Worm (Caenorhabditis elegans) whole organism, L4 larva: ENCODE results near the gene C53C11.5.

Experiments
- tra-1 ChIP-seq: fragments of 200-800 bp; sonication (Bioruptor generic); IDR thresholded peaks from 2 replicates; pipeline ENCODE4 v1.3.6; 2022; ENCODE audit warnings: missing genetic modification reagents, missing genetic modification characterization, missing compliant biosample characterization
- unc-130 ChIP-seq: sonication (generic microtip); optimal IDR thresholded peaks from 2 replicates; lab custom pipeline; 2016; ENCODE audit warnings: missing genetic modification reagents, missing genetic modification characterization, missing compliant biosample characterization

- TF ChIP-seq tra-1 (GFP tag; lab: Robert Waterston, UW) (no peak), unc-130 (GFP tag; lab: Kevin White, UChicago) (no peak)
These were observed 52.3 kb downstream of the C53C11.5 start for ce11 chrX:17386130-17386529.
